Fruit fly (Drosophila melanogaster) Kc167 (cell line): Measurements from ENCODE around the gene ND-13A.

ENCODE experiments used
- Myc ChIP-seq: fragments of >200 bp; optimal IDR thresholded peaks from 2 replicates; lab custom pipeline; 2017; ENCODE audit warnings: missing external identifiers
- h ChIP-seq: fragments of >200 bp; optimal IDR thresholded peaks from 3 replicates; lab custom pipeline; 2018; ENCODE audit warnings: missing external identifiers
- insv ChIP-seq: fragments of >200 bp; optimal IDR thresholded peaks from 3 replicates; lab custom pipeline; 2018; ENCODE audit warnings: missing external identifiers
- psq ChIP-seq: fragments of >200 bp; optimal IDR thresholded peaks from 2 replicates; lab custom pipeline; 2017; ENCODE audit warnings: missing external identifiers

DNA sequence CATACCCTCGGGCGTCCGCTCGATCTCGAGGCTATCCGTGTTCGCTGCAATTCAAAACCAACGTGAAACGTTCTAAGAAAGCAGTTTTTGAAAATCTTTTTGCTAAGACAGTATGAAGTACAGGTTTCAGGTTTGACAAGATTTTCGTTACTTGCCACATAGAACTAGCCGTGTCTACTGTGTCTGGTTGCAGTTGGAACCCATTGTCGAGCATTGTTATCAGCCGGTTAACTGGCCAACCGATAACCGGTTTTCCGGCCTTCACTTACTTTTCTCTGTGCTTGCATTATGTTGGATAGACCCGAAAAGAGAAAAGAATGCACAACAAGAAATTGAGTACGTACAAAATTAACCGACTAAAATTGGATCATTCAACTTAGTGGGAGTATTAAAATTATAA lies 50.1 kb downstream of the ND-13A start:
- TF ChIP-seq psq (lab: Kevin White, UChicago) = no peak
- TF ChIP-seq h (lab: Kevin White, UChicago) = no peak
- TF ChIP-seq Myc = no peak
- TF ChIP-seq insv = no peak
